Comparison of ENCODE assay signal across 1 fruit fly cellular context in the genomic region with DNA sequence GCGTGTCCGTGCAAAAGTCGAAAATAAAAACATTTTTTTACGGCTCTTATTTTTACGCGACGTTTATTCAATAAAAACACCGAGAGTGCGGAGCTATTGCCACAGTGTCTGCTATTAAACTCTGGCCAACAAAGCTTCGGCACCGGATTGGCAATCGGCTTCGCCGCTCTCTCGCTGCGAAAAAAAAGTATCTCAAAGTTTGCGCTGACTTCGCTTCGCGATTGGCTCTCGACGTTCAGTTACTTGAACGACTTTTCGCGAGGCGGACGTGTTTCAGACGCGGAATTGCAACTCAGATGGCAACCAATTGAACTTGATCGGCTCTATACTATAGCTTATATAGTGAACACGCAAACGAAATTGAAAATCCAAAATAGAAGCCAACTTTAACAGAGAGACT.
TF ChIP-seq lines count a peak whose summit lies in the region.

No protein-coding gene starts in this region.

TF ChIP-seq in whole organism, embryonic, 481 proteins besides CTCF, POLR2A, EP300 and RAD21 (continued from another document):
- no peak for TF ChIP-seq CG10431 (GFP tag; optimal IDR thresholded peaks at IDR 0.05; lab: Kevin White, UChicago)
- peak; percentile 38 for TF ChIP-seq lab (GFP tag; optimal IDR thresholded peaks at IDR 0.05; lab: Kevin White, UChicago)
- no peak for TF ChIP-seq Spps (tag; optimal IDR thresholded peaks at IDR 0.05; lab: Kevin White, UChicago)
- no peak for TF ChIP-seq fd64A (GFP tag; optimal IDR thresholded peaks at IDR 0.05; lab: Kevin White, UChicago)
- peak; percentile 42 for TF ChIP-seq CG10543 (GFP tag; optimal IDR thresholded peaks at IDR 0.05; lab: Kevin White, UChicago)
- no peak for TF ChIP-seq CG2120 (GFP tag; optimal IDR thresholded peaks at IDR 0.05; lab: Kevin White, UChicago)
- no peak for TF ChIP-seq trh (GFP tag; optimal IDR thresholded peaks at IDR 0.05; lab: Kevin White, UChicago)
- peak; percentile 34; the same call in 1 of the 3 replicates for TF ChIP-seq CG34422 (GFP tag; IDR thresholded peaks at IDR 0.05; lab: Robert Waterston, UW)
- no peak for TF ChIP-seq aop (GFP tag; IDR thresholded peaks at IDR 0.05; lab: Robert Waterston, UW)
- TF ChIP-seq Kr (GFP tag; optimal IDR thresholded peaks at IDR 0.05; lab: Kevin White, UChicago) = no peak
- no peak for TF ChIP-seq emc (GFP tag; optimal IDR thresholded peaks at IDR 0.05; lab: Kevin White, UChicago)
- no peak for TF ChIP-seq ssp (GFP tag; IDR thresholded peaks at IDR 0.05; lab: Robert Waterston, UW)
- TF ChIP-seq CG34376 (GFP tag; optimal IDR thresholded peaks at IDR 0.05; lab: Kevin White, UChicago) = peak; percentile 55
- no peak for TF ChIP-seq HmgD (GFP tag; optimal IDR thresholded peaks at IDR 0.05; lab: Kevin White, UChicago)
- no peak for TF ChIP-seq CG6813 (GFP tag; optimal IDR thresholded peaks at IDR 0.05; lab: Kevin White, UChicago)
- no peak for TF ChIP-seq Fer2 (tag; optimal IDR thresholded peaks at IDR 0.05; lab: Kevin White, UChicago)
- TF ChIP-seq CrebB (tag; optimal IDR thresholded peaks at IDR 0.05; lab: Kevin White, UChicago) = no peak
- no peak for TF ChIP-seq Elba2 (GFP tag; optimal IDR thresholded peaks at IDR 0.05; lab: Kevin White, UChicago)
- TF ChIP-seq NFAT (GFP tag; IDR thresholded peaks at IDR 0.05; lab: Robert Waterston, UW) = no peak
- TF ChIP-seq Tbp (GFP tag; optimal IDR thresholded peaks at IDR 0.05; lab: Kevin White, UChicago) = no peak
- no peak for TF ChIP-seq wdn (GFP tag; IDR thresholded peaks at IDR 0.05; lab: Robert Waterston, UW)
- peak; percentile 52 for TF ChIP-seq sug (tag; optimal IDR thresholded peaks at IDR 0.05; lab: Kevin White, UChicago)
- no peak for TF ChIP-seq Vsx1 (GFP tag; optimal IDR thresholded peaks at IDR 0.05; lab: Kevin White, UChicago)
- TF ChIP-seq CG13894 (tag; optimal IDR thresholded peaks at IDR 0.05; lab: Kevin White, UChicago) = peak; percentile 51
- no peak for TF ChIP-seq chif (GFP tag; optimal IDR thresholded peaks at IDR 0.05; lab: Kevin White, UChicago)
- TF ChIP-seq CG10209 (GFP tag; optimal IDR thresholded peaks at IDR 0.05; lab: Kevin White, UChicago) = no peak
- no peak; the same call in 1 of the 2 replicates for TF ChIP-seq amos (GFP tag; IDR thresholded peaks at IDR 0.05; lab: Robert Waterston, UW; ENCODE audit: partially characterized antibody)
- TF ChIP-seq seq (GFP tag; IDR thresholded peaks at IDR 0.05; lab: Robert Waterston, UW) = no peak
- no peak for TF ChIP-seq Dek (tag; optimal IDR thresholded peaks at IDR 0.05; lab: Kevin White, UChicago)
- 0 out of 3 replicates have a peak, but pooled peaks have one; percentile 9 for TF ChIP-seq CG16813 (GFP tag; IDR thresholded peaks at IDR 0.05; lab: Robert Waterston, UW; ENCODE audit: partially characterized antibody)
- no peak for TF ChIP-seq CG12299 (tag; optimal IDR thresholded peaks at IDR 0.05; lab: Kevin White, UChicago)
- TF ChIP-seq Eip74EF (GFP tag; optimal IDR thresholded peaks at IDR 0.05; lab: Kevin White, UChicago) = no peak
- no peak for TF ChIP-seq D19A (tag; optimal IDR thresholded peaks at IDR 0.05; lab: Kevin White, UChicago)
- TF ChIP-seq HmgZ (tag; optimal IDR thresholded peaks at IDR 0.05; lab: Kevin White, UChicago) = peak; percentile 33
- no peak for TF ChIP-seq mld (GFP tag; IDR thresholded peaks at IDR 0.05; lab: Robert Waterston, UW; ENCODE audit: partially characterized antibody)
- peak; percentile 26 for TF ChIP-seq gro (GFP tag; optimal IDR thresholded peaks at IDR 0.05; lab: Kevin White, UChicago)
- TF ChIP-seq CG7963 (GFP tag; IDR thresholded peaks at IDR 0.05; lab: Robert Waterston, UW; ENCODE audit: partially characterized antibody) = no peak
- no peak for TF ChIP-seq chm (GFP tag; IDR thresholded peaks at IDR 0.05; lab: Robert Waterston, UW)
- TF ChIP-seq CG14710 (tag; optimal IDR thresholded peaks at IDR 0.05; lab: Kevin White, UChicago) = no peak
- TF ChIP-seq cwo (GFP tag; optimal IDR thresholded peaks at IDR 0.05; lab: Kevin White, UChicago) = peak; percentile 8
- TF ChIP-seq CG11093 (GFP tag; IDR thresholded peaks at IDR 0.05; lab: Robert Waterston, UW) = no peak
- no peak for TF ChIP-seq CG15073 (GFP tag; optimal IDR thresholded peaks at IDR 0.05; lab: Kevin White, UChicago)
- no peak for TF ChIP-seq CG17359 (tag; optimal IDR thresholded peaks at IDR 0.05; lab: Kevin White, UChicago)
- no peak for TF ChIP-seq bcd (GFP tag; optimal IDR thresholded peaks at IDR 0.05; lab: Kevin White, UChicago)
- no peak for TF ChIP-seq CG4854 (GFP tag; optimal IDR thresholded peaks at IDR 0.05; lab: Kevin White, UChicago)
- TF ChIP-seq mirr (GFP tag; optimal IDR thresholded peaks at IDR 0.05; lab: Kevin White, UChicago) = peak; percentile 54
- TF ChIP-seq CG8944 (GFP tag; optimal IDR thresholded peaks at IDR 0.05; lab: Kevin White, UChicago) = no peak
- TF ChIP-seq ato (GFP tag; IDR thresholded peaks at IDR 0.05; lab: Robert Waterston, UW; ENCODE audit: partially characterized antibody) = no peak
- TF ChIP-seq Drgx (GFP tag; IDR thresholded peaks at IDR 0.05; lab: Robert Waterston, UW) = no peak; the same call in 1 of the 2 replicates
- no peak; the same call in 1 of the 2 replicates for TF ChIP-seq CG32532 (GFP tag; IDR thresholded peaks at IDR 0.05; lab: Robert Waterston, UW)
- no peak for TF ChIP-seq gcm (GFP tag; optimal IDR thresholded peaks at IDR 0.05; lab: Kevin White, UChicago)
- TF ChIP-seq run (tag; optimal IDR thresholded peaks at IDR 0.05; lab: Kevin White, UChicago) = no peak
- TF ChIP-seq Mrtf (GFP tag; IDR thresholded peaks at IDR 0.05; lab: Robert Waterston, UW) = no peak
- peak; percentile 9 for TF ChIP-seq CG8388 (GFP tag; optimal IDR thresholded peaks at IDR 0.05; lab: Kevin White, UChicago)
- TF ChIP-seq Hmr (GFP tag; optimal IDR thresholded peaks at IDR 0.05; lab: Kevin White, UChicago) = peak; percentile 11
- TF ChIP-seq CG7928 (GFP tag; optimal IDR thresholded peaks at IDR 0.05; lab: Kevin White, UChicago) = no peak
- TF ChIP-seq CG18262 (tag; optimal IDR thresholded peaks at IDR 0.05; lab: Kevin White, UChicago) = no peak
- no peak for TF ChIP-seq Sry-β (GFP tag; optimal IDR thresholded peaks at IDR 0.05; lab: Kevin White, UChicago)
- no peak for TF ChIP-seq Blimp-1 (GFP tag; optimal IDR thresholded peaks at IDR 0.05; lab: Kevin White, UChicago)
- no peak for TF ChIP-seq CG3065 (GFP tag; optimal IDR thresholded peaks at IDR 0.05; lab: Kevin White, UChicago)
- TF ChIP-seq kah (GFP tag; optimal IDR thresholded peaks at IDR 0.05; lab: Kevin White, UChicago) = no peak
